Worm (Caenorhabditis elegans) whole organism, midembryonic: ENCODE measurements around the gene C15C8.4.

Experiments used
- T22C8.4 ChIP-seq: fragments of 200-800 bp; sonication (Bioruptor generic); IDR thresholded peaks from 2 replicates; pipeline ENCODE4 v1.3.6; 2022; ENCODE audit warnings: missing genetic modification characterization, missing compliant biosample characterization
- cog-1 ChIP-seq: sonication (generic microtip); optimal IDR thresholded peaks from 2 replicates; lab custom pipeline; 2016; ENCODE audit warnings: missing genetic modification characterization, missing compliant biosample characterization
- flt-1 ChIP-seq: fragments of 200-800 bp; sonication (Bioruptor generic); IDR thresholded peaks from 2 replicates; pipeline ENCODE4 v1.3.6; 2022; ENCODE audit warnings: missing genetic modification characterization, missing compliant biosample characterization
- klf-2 ChIP-seq: fragments of 200-800 bp; sonication (Bioruptor generic); conservative IDR thresholded peaks from 2 replicates; pipeline ENCODE4 v1.3.6; 2022; ENCODE audit warnings: missing genetic modification reagents, missing genetic modification characterization, missing compliant biosample characterization
- med-1 ChIP-seq: sonication (generic microtip); optimal IDR thresholded peaks from 2 replicates; lab custom pipeline; 2017; ENCODE audit warnings: missing genetic modification characterization, mild to moderate bottlenecking, missing compliant biosample characterization, antibody characterized with exemption, missing genetic modification reagents; ENCODE audit not compliant: insufficient read depth
- ref-1 ChIP-seq: fragments of 200-800 bp; sonication (Bioruptor generic); conservative IDR thresholded peaks from 2 replicates; pipeline ENCODE4 v1.3.6; 2022; ENCODE audit warnings: missing genetic modification reagents, missing genetic modification characterization, missing compliant biosample characterization
- tab-1 ChIP-seq: fragments of 200-800 bp; sonication (Bioruptor generic); IDR thresholded peaks from 2 replicates; pipeline ENCODE4 v1.3.6; 2022; ENCODE audit warnings: missing genetic modification characterization, missing compliant biosample characterization
- ztf-23 ChIP-seq: fragments of 200-800 bp; sonication (Bioruptor generic); IDR thresholded peaks from 2 replicates; pipeline ENCODE4 v1.3.6; 2022; ENCODE audit warnings: missing genetic modification reagents, missing genetic modification characterization, missing compliant biosample characterization
- ztf-29 ChIP-seq: fragments of 200-800 bp; sonication (Bioruptor generic); IDR thresholded peaks from 2 replicates; pipeline ENCODE4 v1.3.6; 2022; ENCODE audit warnings: missing genetic modification reagents, missing genetic modification characterization, missing compliant biosample characterization

C15C8.4 gene

ce11 chrV:12728062-12728665 is 19.1 kb downstream of the C15C8.4 start, which contains the start of the genes rpl-28 and mrpl-49:
Gene rpl-28 (minus strand): TSS chrV:12728112.
Gene mrpl-49 (plus strand): TSS chrV:12728631.
- peak; percentile 60 for TF ChIP-seq cog-1 (tag; lab: Kevin White, UChicago)
- TF ChIP-seq ztf-23 (GFP tag; lab: Robert Waterston, UW) = peak; percentile 67
- no peak for TF ChIP-seq ref-1 (GFP tag; lab: Robert Waterston, UW)

ce11 chrV:12727104-12727637 is 20.1 kb downstream of the C15C8.4 start, which contains the start of gene R11D1.13:
Gene R11D1.13 (plus strand): TSS chrV:12727154.
- no peak for TF ChIP-seq cog-1 (tag; lab: Kevin White, UChicago)
- no peak for TF ChIP-seq ref-1 (GFP tag; lab: Robert Waterston, UW)
- no peak for TF ChIP-seq T22C8.4 (GFP tag; lab: Robert Waterston, UW)
- no peak for TF ChIP-seq ztf-29
- TF ChIP-seq tab-1 (GFP tag; lab: Robert Waterston, UW) = no peak
- TF ChIP-seq med-1 (GFP tag; lab: Kevin White, UChicago) = no peak
- no peak for TF ChIP-seq ztf-23 (GFP tag; lab: Robert Waterston, UW)
- TF ChIP-seq flt-1 = no peak
- TF ChIP-seq klf-2 = no peak

DNA sequence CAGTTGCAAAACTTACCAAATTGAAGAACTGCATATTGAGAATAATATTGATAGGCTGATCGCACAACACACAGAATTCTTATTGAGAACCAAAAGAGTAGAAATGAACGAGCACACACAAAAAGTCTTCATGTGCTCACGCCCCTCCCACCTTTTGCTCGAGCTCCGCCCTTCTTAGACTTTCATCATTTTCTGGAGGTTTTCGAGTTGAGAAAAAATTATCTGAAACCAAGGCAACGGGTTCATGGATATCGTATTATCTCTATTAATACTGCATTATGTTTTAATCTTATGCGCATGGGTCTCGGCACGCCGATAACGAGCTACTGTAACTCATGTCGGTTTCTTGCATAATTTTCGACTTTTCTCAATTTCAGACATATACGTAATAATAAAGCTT is 21.4 kb downstream of the C15C8.4 start, which contains the start of gene R11D1.12:
R11D1.12 (minus strand) TSS at position 101 of the 400 bp plus-strand sequence.
- no peak for TF ChIP-seq flt-1
- no peak for TF ChIP-seq cog-1 (tag; lab: Kevin White, UChicago)
- no peak for TF ChIP-seq T22C8.4 (GFP tag; lab: Robert Waterston, UW)
- no peak for TF ChIP-seq med-1 (GFP tag; lab: Kevin White, UChicago)
- TF ChIP-seq klf-2 = no peak
- no peak for TF ChIP-seq ztf-23 (GFP tag; lab: Robert Waterston, UW)
- no peak for TF ChIP-seq ztf-29
- TF ChIP-seq tab-1 (GFP tag; lab: Robert Waterston, UW) = no peak
- TF ChIP-seq ref-1 (GFP tag; lab: Robert Waterston, UW) = no peak

DNA sequence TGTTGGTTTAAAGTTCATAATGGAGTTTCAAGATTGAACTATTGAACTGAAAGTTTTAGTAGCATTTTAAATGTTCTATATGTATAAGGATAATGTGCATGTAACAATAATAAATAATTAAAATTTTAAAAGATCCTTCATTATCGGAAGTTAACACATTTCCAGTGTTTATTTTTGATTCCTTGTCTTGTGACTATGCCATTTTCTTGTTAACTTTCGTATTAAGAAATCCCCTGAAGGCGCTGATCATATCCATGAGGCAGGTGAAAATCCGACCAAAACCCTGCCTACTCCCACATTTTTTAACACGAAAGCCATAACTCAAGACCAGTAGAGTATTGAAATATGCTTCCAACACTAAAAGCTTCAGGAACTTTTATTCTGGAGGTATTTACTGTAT is 27.6 kb downstream of the C15C8.4 start, which contains the start of gene R11D1.7:
R11D1.7 (plus strand) TSS at position 301 of the 400 bp plus-strand sequence.
- no peak for TF ChIP-seq ztf-29
- TF ChIP-seq ref-1 (GFP tag; lab: Robert Waterston, UW) = no peak
- TF ChIP-seq flt-1 = no peak
- no peak for TF ChIP-seq T22C8.4 (GFP tag; lab: Robert Waterston, UW)
- TF ChIP-seq ztf-23 (GFP tag; lab: Robert Waterston, UW) = no peak
- no peak for TF ChIP-seq tab-1 (GFP tag; lab: Robert Waterston, UW)
- TF ChIP-seq med-1 (GFP tag; lab: Kevin White, UChicago) = no peak
- no peak for TF ChIP-seq cog-1 (tag; lab: Kevin White, UChicago)
- no peak for TF ChIP-seq klf-2

- TF ChIP-seq ztf-23 (GFP tag; lab: Robert Waterston, UW) = no peak
- TF ChIP-seq med-1 (GFP tag; lab: Kevin White, UChicago) = no peak
- TF ChIP-seq ref-1 (GFP tag; lab: Robert Waterston, UW) = no peak
Observed at ce11 chrV:12718622-12719021, 28.6 kb downstream of the C15C8.4 start, which contains the start of gene str-181. Gene str-181 (minus strand): TSS chrV:12718722.

DNA sequence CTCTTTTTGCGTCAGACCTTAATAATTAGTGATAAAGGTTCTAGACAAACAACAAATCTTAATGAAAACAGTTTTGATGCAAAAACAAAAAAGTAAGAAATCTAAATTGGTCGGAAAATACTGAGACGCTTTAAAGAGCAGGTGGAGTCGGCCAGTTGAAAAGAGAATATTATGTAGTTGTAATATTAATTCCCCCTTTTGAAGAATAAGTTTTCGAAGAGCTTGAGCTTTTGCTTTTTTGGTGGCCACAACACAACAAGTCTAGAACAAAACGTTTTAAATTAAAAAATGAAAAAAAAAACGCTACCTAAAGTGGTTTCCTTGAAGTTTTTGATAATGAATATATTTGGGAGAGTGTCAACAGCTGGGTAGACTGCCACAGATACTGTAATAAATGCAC is 30.8 kb downstream of the C15C8.4 start, which contains the start of gene str-178:
str-178 (minus strand) TSS at position 101 of the 400 bp plus-strand sequence.
- no peak for TF ChIP-seq tab-1 (GFP tag; lab: Robert Waterston, UW)
- no peak for TF ChIP-seq cog-1 (tag; lab: Kevin White, UChicago)
- TF ChIP-seq ztf-23 (GFP tag; lab: Robert Waterston, UW) = no peak
- TF ChIP-seq ztf-29 = no peak
- no peak for TF ChIP-seq T22C8.4 (GFP tag; lab: Robert Waterston, UW)
- no peak for TF ChIP-seq ref-1 (GFP tag; lab: Robert Waterston, UW)

DNA sequence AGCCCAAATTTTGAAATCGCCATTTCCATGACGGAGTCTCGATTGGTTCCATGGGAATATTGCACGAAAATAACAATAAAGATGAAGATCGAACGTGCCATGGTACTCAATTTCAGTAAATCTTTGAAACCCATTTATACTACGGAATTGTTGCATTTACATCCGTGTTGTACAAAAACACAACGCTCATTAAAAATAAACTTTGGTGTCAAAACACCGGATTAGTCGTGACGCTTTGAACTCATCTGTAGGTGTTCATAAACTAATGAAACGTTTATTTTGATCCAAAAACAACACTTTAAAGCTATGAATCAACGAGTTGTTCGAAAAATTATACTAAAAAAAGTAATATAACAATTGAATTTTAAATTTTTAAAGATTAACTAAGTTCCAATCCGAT is 33.1 kb downstream of the C15C8.4 start, which contains the start of gene R11D1.4:
R11D1.4 (minus strand) TSS at position 101 of the 400 bp plus-strand sequence.
- TF ChIP-seq ztf-29 = no peak
- no peak for TF ChIP-seq ref-1 (GFP tag; lab: Robert Waterston, UW)
- TF ChIP-seq flt-1 = no peak
- no peak for TF ChIP-seq ztf-23 (GFP tag; lab: Robert Waterston, UW)
- TF ChIP-seq cog-1 (tag; lab: Kevin White, UChicago) = no peak
- TF ChIP-seq tab-1 (GFP tag; lab: Robert Waterston, UW) = no peak
- TF ChIP-seq klf-2 = no peak
- TF ChIP-seq T22C8.4 (GFP tag; lab: Robert Waterston, UW) = no peak
- TF ChIP-seq med-1 (GFP tag; lab: Kevin White, UChicago) = no peak

DNA sequence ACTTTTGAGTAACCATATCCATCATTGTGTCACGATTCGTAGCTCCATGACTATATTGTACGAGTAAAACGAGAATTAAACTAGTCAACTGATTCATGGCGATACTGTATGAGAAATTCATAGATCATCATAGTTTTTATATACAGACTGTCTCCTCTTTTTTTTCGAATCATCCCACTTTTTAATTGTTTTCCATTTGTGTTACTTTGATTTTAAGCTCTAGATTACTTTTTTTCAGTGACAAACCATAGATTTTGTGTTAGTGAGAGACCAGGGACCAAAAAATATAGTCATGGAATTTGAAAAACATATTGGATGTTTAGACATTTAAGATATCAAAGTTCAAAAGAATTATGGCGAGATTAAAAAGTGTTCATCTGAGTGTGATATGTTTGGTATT is 35.3 kb downstream of the C15C8.4 start, which contains the start of gene R11D1.3:
R11D1.3 (minus strand) TSS at position 101 of the 400 bp plus-strand sequence.
- no peak for TF ChIP-seq flt-1
- TF ChIP-seq ref-1 (GFP tag; lab: Robert Waterston, UW) = no peak
- no peak for TF ChIP-seq med-1 (GFP tag; lab: Kevin White, UChicago)
- no peak for TF ChIP-seq ztf-29
- no peak for TF ChIP-seq ztf-23 (GFP tag; lab: Robert Waterston, UW)
- no peak for TF ChIP-seq tab-1 (GFP tag; lab: Robert Waterston, UW)
- no peak for TF ChIP-seq T22C8.4 (GFP tag; lab: Robert Waterston, UW)
- no peak for TF ChIP-seq klf-2
- TF ChIP-seq cog-1 (tag; lab: Kevin White, UChicago) = no peak

- TF ChIP-seq klf-2 (no peak), tab-1 (GFP tag; lab: Robert Waterston, UW) (no peak), flt-1 (no peak), ztf-23 (GFP tag; lab: Robert Waterston, UW) (no peak), ztf-29 (no peak), ref-1 (GFP tag; lab: Robert Waterston, UW) (no peak), T22C8.4 (GFP tag; lab: Robert Waterston, UW) (no peak), cog-1 (tag; lab: Kevin White, UChicago) (no peak), med-1 (GFP tag; lab: Kevin White, UChicago) (no peak)
Observed at ce11 chrV:12708305-12708704, 39.0 kb downstream of the C15C8.4 start, which contains the start of gene R11D1.2. Gene R11D1.2 (plus strand): TSS chrV:12708605.
